Worm (Caenorhabditis elegans) whole organism, early embryonic: ENCODE results near the gene pll-1.

Experiments
- B0310.2 ChIP-seq: sonication (generic microtip); optimal IDR thresholded peaks from 2 replicates; lab custom pipeline; 2016; ENCODE audit warnings: mild to moderate bottlenecking, missing genetic modification characterization, missing compliant biosample characterization
- F13C5.2 ChIP-seq: sonication (generic microtip); optimal IDR thresholded peaks from 2 replicates; lab custom pipeline; 2017; ENCODE audit warnings: mild to moderate bottlenecking, missing genetic modification characterization, inconsistent platforms, missing compliant biosample characterization
- aly-1 ChIP-seq: sonication (generic microtip); optimal IDR thresholded peaks from 2 replicates; lab custom pipeline; 2016; ENCODE audit warnings: missing genetic modification characterization, missing compliant biosample characterization
- ama-1 ChIP-seq: fragments of 150-350 bp; optimal IDR thresholded peaks from 2 replicates; lab custom pipeline; 2014
- ceh-13 ChIP-seq: fragments of 200-800 bp; sonication (Bioruptor generic); optimal IDR thresholded peaks from 2 replicates; lab custom pipeline; 2018; ENCODE audit warnings: mild to moderate bottlenecking, missing genetic modification characterization, missing compliant biosample characterization
- ceh-36 ChIP-seq: sonication (generic microtip); optimal IDR thresholded peaks from 2 replicates; lab custom pipeline; 2016; ENCODE audit warnings: missing genetic modification characterization, inconsistent platforms, missing compliant biosample characterization
- ets-7 ChIP-seq: sonication (generic microtip); optimal IDR thresholded peaks from 2 replicates; lab custom pipeline; 2016; ENCODE audit warnings: missing genotype, missing genetic modification characterization, missing compliant biosample characterization
- flt-1 ChIP-seq: fragments of 200-800 bp; sonication (Bioruptor generic); IDR thresholded peaks from 2 replicates; pipeline ENCODE4 v1.3.6; 2022; ENCODE audit warnings: missing genetic modification characterization, missing compliant biosample characterization
- hmbx-1 ChIP-seq: sonication (generic microtip); optimal IDR thresholded peaks from 2 replicates; lab custom pipeline; 2016; ENCODE audit warnings: mild to moderate bottlenecking, missing genetic modification characterization, missing compliant biosample characterization
- hmg-4 ChIP-seq: fragments of 200-800 bp; sonication (Bioruptor generic); optimal IDR thresholded peaks from 2 replicates; lab custom pipeline; 2018; ENCODE audit warnings: mild to moderate bottlenecking, missing genetic modification characterization, missing compliant biosample characterization
- hnd-1 ChIP-seq: sonication (generic microtip); optimal IDR thresholded peaks from 2 replicates; lab custom pipeline; 2016; ENCODE audit warnings: missing genetic modification characterization, missing compliant biosample characterization
- pes-1 ChIP-seq: fragments of 200-800 bp; sonication (Bioruptor generic); IDR thresholded peaks from 2 replicates; pipeline ENCODE4 v1.3.6; 2022; ENCODE audit warnings: missing genetic modification reagents, missing genetic modification characterization, missing compliant biosample characterization
- scrt-1 ChIP-seq: fragments of 200-800 bp; sonication (Bioruptor generic); IDR thresholded peaks from 2 replicates; pipeline ENCODE4 v1.3.6; 2022; ENCODE audit warnings: missing genetic modification characterization, missing compliant biosample characterization
- sea-1 ChIP-seq: fragments of 200-800 bp; sonication (Bioruptor generic); conservative IDR thresholded peaks from 2 replicates; pipeline ENCODE4 v1.3.6; 2022; ENCODE audit warnings: missing genetic modification characterization, missing compliant biosample characterization
- tbx-11 ChIP-seq: fragments of 200-800 bp; sonication (Bioruptor generic); IDR thresholded peaks from 2 replicates; pipeline ENCODE4 v1.3.6; 2022; ENCODE audit warnings: missing genetic modification characterization, missing compliant biosample characterization
- tbx-37 ChIP-seq: fragments of 200-800 bp; sonication (Bioruptor generic); conservative IDR thresholded peaks from 2 replicates; pipeline ENCODE4 v1.3.6; 2022; ENCODE audit warnings: missing genetic modification reagents, missing genetic modification characterization, missing compliant biosample characterization
- tra-4 ChIP-seq: sonication (generic microtip); optimal IDR thresholded peaks from 2 replicates; lab custom pipeline; 2017; ENCODE audit warnings: missing genetic modification characterization, missing compliant biosample characterization

The pll-1 gene

ce11 chrIII:365649-366048, at the start of gene pll-1:
pll-1 (plus strand) TSS chrIII:365949.
- TF ChIP-seq aly-1 (tag; lab: Kevin White, UChicago) = no peak
- TF ChIP-seq hmg-4 (GFP tag; lab: Kevin White, UChicago) = no peak
- TF ChIP-seq flt-1 (GFP tag; lab: Robert Waterston, UW) = no peak
- no peak for TF ChIP-seq ets-7 (tag; lab: Kevin White, UChicago)
- TF ChIP-seq ama-1 (lab: Kevin White, UChicago) = no peak
- no peak for TF ChIP-seq ceh-36 (tag; lab: Kevin White, UChicago)
- no peak for TF ChIP-seq hnd-1

DNA sequence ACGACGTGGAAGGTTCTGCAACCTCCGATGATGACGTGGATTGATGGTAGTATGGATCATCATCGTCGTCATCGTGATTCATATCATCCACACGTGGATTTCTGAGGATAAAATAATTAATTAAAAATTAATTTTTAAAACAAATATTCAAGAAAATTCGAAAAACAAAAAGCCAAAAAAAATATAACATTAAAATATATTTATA, 22.7 kb upstream of the pll-1 start, which contains the start of gene Y50D7A.8:
Y50D7A.8 (minus strand) TSS at position 101 of the 205 bp plus-strand sequence.
- TF ChIP-seq scrt-1 (GFP tag; lab: Robert Waterston, UW) = no peak

ce11 chrIII:343346-344220, 22.2 kb upstream of the pll-1 start:
- TF ChIP-seq ceh-36 (tag; lab: Kevin White, UChicago) (no peak), tbx-11 (no peak), flt-1 (GFP tag; lab: Robert Waterston, UW) (no peak), hmbx-1 (tag; lab: Kevin White, UChicago) (no peak), aly-1 (tag; lab: Kevin White, UChicago) (no peak), B0310.2 (peak; percentile 27), F13C5.2 (tag; lab: Kevin White, UChicago) (peak; percentile 19), ceh-13 (GFP tag; lab: Kevin White, UChicago) (no peak), scrt-1 (GFP tag; lab: Robert Waterston, UW) (no peak), hnd-1 (peak; percentile 2), ets-7 (tag; lab: Kevin White, UChicago) (no peak), ama-1 (lab: Kevin White, UChicago) (peak; percentile 54), tra-4 (tag; lab: Kevin White, UChicago) (no peak), tbx-37 (GFP tag; lab: Robert Waterston, UW) (no peak), hmg-4 (GFP tag; lab: Kevin White, UChicago) (no peak), sea-1 (GFP tag; lab: Robert Waterston, UW) (no peak)

DNA sequence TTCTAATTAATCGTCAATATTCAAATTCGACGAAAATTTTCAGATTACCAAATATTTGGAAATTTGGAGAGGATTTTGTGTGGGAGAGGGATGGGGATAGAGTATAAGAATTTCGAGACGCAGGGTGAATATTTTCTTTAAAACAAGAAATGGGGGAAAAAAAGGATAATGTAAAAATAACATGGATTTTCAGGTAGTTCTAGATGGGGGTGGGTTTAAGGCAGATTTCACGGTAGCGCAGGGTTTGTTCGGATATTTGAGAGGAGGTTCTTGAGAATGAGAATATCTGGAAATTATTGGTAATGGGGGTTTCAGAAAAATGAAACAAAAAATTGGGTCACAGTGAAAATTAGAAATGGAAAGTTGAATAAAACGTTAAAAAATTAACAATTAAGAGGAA, 21.4 kb upstream of the pll-1 start:
- TF ChIP-seq B0310.2 (no peak), pes-1 (GFP tag; lab: Robert Waterston, UW) (0 out of 2 replicates have a peak, but pooled peaks have one; percentile 28), ceh-13 (GFP tag; lab: Kevin White, UChicago) (no peak)

- TF ChIP-seq F13C5.2 (tag; lab: Kevin White, UChicago) (no peak), tbx-11 (no peak), hmg-4 (GFP tag; lab: Kevin White, UChicago) (peak; percentile 3), tra-4 (tag; lab: Kevin White, UChicago) (no peak), scrt-1 (GFP tag; lab: Robert Waterston, UW) (no peak), ceh-36 (tag; lab: Kevin White, UChicago) (no peak), flt-1 (GFP tag; lab: Robert Waterston, UW) (no peak)
Observed at ce11 chrIII:345503-345902, 20.2 kb upstream of the pll-1 start.

- TF ChIP-seq hmg-4 (GFP tag; lab: Kevin White, UChicago) (peak; percentile 39), aly-1 (tag; lab: Kevin White, UChicago) (no peak)
Observed at ce11 chrIII:346942-347341, 18.8 kb upstream of the pll-1 start.

ce11 chrIII:347351-347750, 18.4 kb upstream of the pll-1 start:
- TF ChIP-seq hmg-4 (GFP tag; lab: Kevin White, UChicago) (no peak), ama-1 (lab: Kevin White, UChicago) (no peak), B0310.2 (no peak), aly-1 (tag; lab: Kevin White, UChicago) (no peak), hnd-1 (no peak), hmbx-1 (tag; lab: Kevin White, UChicago) (no peak), ets-7 (tag; lab: Kevin White, UChicago) (no peak)

ce11 chrIII:348465-348864, 17.3 kb upstream of the pll-1 start:
- no peak for TF ChIP-seq sea-1 (GFP tag; lab: Robert Waterston, UW)
- TF ChIP-seq pes-1 (GFP tag; lab: Robert Waterston, UW) = no peak
- no peak for TF ChIP-seq aly-1 (tag; lab: Kevin White, UChicago)
- TF ChIP-seq tbx-11 = no peak
- no peak for TF ChIP-seq ets-7 (tag; lab: Kevin White, UChicago)
- TF ChIP-seq scrt-1 (GFP tag; lab: Robert Waterston, UW) = no peak
- no peak for TF ChIP-seq ceh-36 (tag; lab: Kevin White, UChicago)
- no peak for TF ChIP-seq ceh-13 (GFP tag; lab: Kevin White, UChicago)
- no peak for TF ChIP-seq hnd-1
- TF ChIP-seq ama-1 (lab: Kevin White, UChicago) = no peak
- TF ChIP-seq hmg-4 (GFP tag; lab: Kevin White, UChicago) = no peak
- TF ChIP-seq hmbx-1 (tag; lab: Kevin White, UChicago) = no peak
- no peak for TF ChIP-seq F13C5.2 (tag; lab: Kevin White, UChicago)
- no peak for TF ChIP-seq tra-4 (tag; lab: Kevin White, UChicago)
- no peak for TF ChIP-seq flt-1 (GFP tag; lab: Robert Waterston, UW)
